Fruit fly (Drosophila melanogaster): ENCODE measurements around the gene Lim3.

Gene Lim3

DNA sequence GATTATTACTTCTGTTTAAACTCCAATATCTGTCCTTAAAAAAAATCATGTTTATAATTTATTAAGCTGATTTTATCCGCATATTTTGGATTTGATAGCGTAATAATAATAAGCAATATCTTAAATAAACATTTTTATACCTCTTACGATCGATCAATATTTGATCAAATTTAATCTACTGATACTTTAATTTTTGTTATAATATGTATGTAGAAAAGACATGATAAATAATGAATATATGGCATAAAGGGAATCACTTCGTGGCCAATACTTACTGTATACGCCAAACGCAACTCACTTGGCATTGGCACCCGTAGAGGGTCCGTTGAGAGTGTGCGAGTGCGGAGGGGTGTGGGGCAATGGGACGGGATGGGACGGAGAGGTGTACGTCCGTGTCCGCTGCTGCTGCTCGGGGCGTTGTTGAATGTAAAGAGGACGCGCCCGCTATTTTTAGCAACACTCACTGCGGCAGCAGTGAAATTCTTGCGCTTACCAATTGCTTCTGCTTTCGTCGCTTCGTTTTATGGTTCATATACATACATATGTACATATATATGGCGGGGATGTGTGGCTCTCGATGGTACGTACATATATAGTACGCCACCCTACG, 72.0 kb downstream of the Lim3 start (continued):
- no peak for TF ChIP-seq dsx (GFP tag; optimal IDR thresholded peaks at IDR 0.05; ENCODE audit: poor library complexity, severe bottlenecking)
- TF ChIP-seq esn (GFP tag; optimal IDR thresholded peaks at IDR 0.05), result peak; percentile 14
- no peak for TF ChIP-seq CG16779 (tag; optimal IDR thresholded peaks at IDR 0.05)
- peak; percentile 11 for TF ChIP-seq CG3919 (GFP tag; optimal IDR thresholded peaks at IDR 0.05)
- TF ChIP-seq CG3032 (tag; optimal IDR thresholded peaks at IDR 0.05), result no peak
- TF ChIP-seq CG7368 (GFP tag; optimal IDR thresholded peaks at IDR 0.05), result no peak
- peak; percentile 51 for TF ChIP-seq Lpt (GFP tag; optimal IDR thresholded peaks at IDR 0.05)
- TF ChIP-seq Eip75B (GFP tag; optimal IDR thresholded peaks at IDR 0.05), result no peak
- no peak for TF ChIP-seq fd59A (GFP tag; optimal IDR thresholded peaks at IDR 0.05)
- no peak for TF ChIP-seq CG11902 (GFP tag; optimal IDR thresholded peaks at IDR 0.05)
- no peak for TF ChIP-seq CG6808 (GFP tag; optimal IDR thresholded peaks at IDR 0.05)
- TF ChIP-seq CG8119 (GFP tag; IDR thresholded peaks at IDR 0.05), result no peak
- no peak for TF ChIP-seq spab (GFP tag; optimal IDR thresholded peaks at IDR 0.05)
- TF ChIP-seq cyc (GFP tag; optimal IDR thresholded peaks at IDR 0.05), result no peak
- no peak for TF ChIP-seq Hr39 (GFP tag; optimal IDR thresholded peaks at IDR 0.05)
- TF ChIP-seq Blimp-1 (GFP tag; optimal IDR thresholded peaks at IDR 0.05), result no peak
- TF ChIP-seq CG15336 (GFP tag; IDR thresholded peaks at IDR 0.05), result no peak
- TF ChIP-seq acj6 (GFP tag; optimal IDR thresholded peaks at IDR 0.05), result peak; percentile 10
- no peak for TF ChIP-seq Met (GFP tag; optimal IDR thresholded peaks at IDR 0.05)
- TF ChIP-seq pdm3 (GFP tag; optimal IDR thresholded peaks at IDR 0.05), result peak; percentile 31
- no peak for TF ChIP-seq CG4318 (GFP tag; optimal IDR thresholded peaks at IDR 0.05)
- TF ChIP-seq Eip93F (GFP tag; optimal IDR thresholded peaks at IDR 0.05), result no peak
- TF ChIP-seq fd85E (GFP tag; optimal IDR thresholded peaks at IDR 0.05), result no peak
- TF ChIP-seq CG6854 (GFP tag; optimal IDR thresholded peaks at IDR 0.05), result no peak
- TF ChIP-seq Ets96B (tag; optimal IDR thresholded peaks at IDR 0.05), result no peak
- no peak for TF ChIP-seq vri (GFP tag; optimal IDR thresholded peaks at IDR 0.05)
- TF ChIP-seq Sox14 (GFP tag; optimal IDR thresholded peaks at IDR 0.05), result no peak
- no peak for TF ChIP-seq CG6163 (GFP tag; IDR thresholded peaks at IDR 0.05)
- TF ChIP-seq CG31627 (GFP tag; optimal IDR thresholded peaks at IDR 0.05), result no peak
- peak; percentile 54 for TF ChIP-seq svp (GFP tag)
- TF ChIP-seq CG9139 (GFP tag; optimal IDR thresholded peaks at IDR 0.05), result no peak
- no peak for TF ChIP-seq CG6792 (GFP tag; optimal IDR thresholded peaks at IDR 0.05)
- no peak for TF ChIP-seq CG10631 (GFP tag; optimal IDR thresholded peaks at IDR 0.05)
- peak; percentile 34 for TF ChIP-seq CG32006 (GFP tag; optimal IDR thresholded peaks at IDR 0.05)
- peak in 1 of 2 experiments; percentile 7 for TF ChIP-seq ss (GFP tag; optimal IDR thresholded peaks at IDR 0.05)
- TF ChIP-seq topi (GFP tag; optimal IDR thresholded peaks at IDR 0.05), result no peak
- no peak for TF ChIP-seq CG34406 (GFP tag; optimal IDR thresholded peaks at IDR 0.05)

DNA sequence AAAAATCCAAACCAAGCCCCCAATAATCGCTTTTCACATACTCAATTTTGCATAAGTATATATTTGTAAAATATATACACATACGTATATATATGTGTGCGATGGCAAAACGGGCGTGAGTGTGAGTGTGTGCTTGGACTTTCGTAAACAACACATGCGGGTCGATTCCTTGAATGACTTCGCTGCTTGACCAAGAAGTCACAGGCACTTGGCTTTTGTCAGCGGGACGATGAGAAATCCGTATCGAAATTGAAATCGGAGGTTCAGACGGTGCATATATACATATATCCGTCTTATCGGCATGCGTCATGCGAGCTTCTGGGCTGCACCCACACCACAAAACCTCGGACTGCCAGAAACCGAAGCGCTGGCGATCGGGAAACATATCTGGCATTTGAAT, 73.2 kb downstream of the Lim3 start:
- TF ChIP-seq Hr38 (GFP tag; optimal IDR thresholded peaks at IDR 0.05) (no peak), CG1621 (tag; optimal IDR thresholded peaks at IDR 0.05) (no peak), svp (GFP tag) (peak; percentile 90), CG3032 (tag; optimal IDR thresholded peaks at IDR 0.05) (no peak), CG8119 (GFP tag; IDR thresholded peaks at IDR 0.05) (no peak), CG6854 (GFP tag; optimal IDR thresholded peaks at IDR 0.05) (no peak), CG32006 (GFP tag; optimal IDR thresholded peaks at IDR 0.05) (no peak), Eip93F (GFP tag; optimal IDR thresholded peaks at IDR 0.05) (peak; percentile 37)

Data from whole organism, prepupa.